Fruit fly (Drosophila melanogaster) whole organism, prepupa: Measurements from ENCODE around the gene Sema5c.

ENCODE experiments used
- CG32006 ChIP-seq: fragments of 200-800 bp; sonication (Bioruptor generic); optimal IDR thresholded peaks from 3 replicates; lab custom pipeline; 2017; ENCODE audit warnings: missing biosample characterization, mild to moderate bottlenecking, missing genetic modification characterization
- dac ChIP-seq: fragments of 200-800 bp; sonication (Bioruptor generic); optimal IDR thresholded peaks from 2 replicates; lab custom pipeline; 2017; ENCODE audit warnings: missing biosample characterization, mild to moderate bottlenecking, missing genetic modification characterization

DNA sequence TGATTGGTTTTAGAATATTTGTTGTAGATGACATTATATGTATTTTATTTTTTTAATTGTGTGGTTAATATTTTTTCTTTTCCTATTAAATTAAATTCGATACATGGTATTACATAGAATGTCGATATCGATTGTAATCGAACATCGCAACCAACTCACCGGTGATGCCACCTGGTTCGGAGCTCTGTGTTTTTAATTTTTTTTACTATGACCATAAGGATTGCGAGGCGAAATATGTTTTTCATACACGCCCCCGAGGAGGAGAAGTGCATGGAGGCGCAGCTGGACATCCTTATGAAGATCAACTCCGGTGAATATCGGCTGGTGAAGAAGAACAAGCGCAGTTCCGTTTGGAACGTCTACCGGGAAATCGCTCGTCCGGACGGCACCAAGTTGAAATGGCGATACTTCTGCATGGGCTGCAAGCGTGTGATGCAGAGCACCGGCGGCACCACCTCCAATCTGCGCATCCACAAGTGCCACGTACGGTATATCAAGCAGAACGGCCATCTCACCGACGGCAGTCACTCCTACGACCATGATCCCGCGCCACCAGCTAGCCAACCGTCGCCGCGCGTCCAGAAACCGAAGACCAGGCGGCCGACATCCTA, 38.4 kb upstream of the Sema5c start, which contains the start of gene CG11560:
- TF ChIP-seq CG32006 (GFP tag; lab: Kevin White, UChicago), result no peak
- TF ChIP-seq dac, result no peak
